Worm (Caenorhabditis elegans): ENCODE data around the gene tmed-10.

The tmed-10 gene

DNA sequence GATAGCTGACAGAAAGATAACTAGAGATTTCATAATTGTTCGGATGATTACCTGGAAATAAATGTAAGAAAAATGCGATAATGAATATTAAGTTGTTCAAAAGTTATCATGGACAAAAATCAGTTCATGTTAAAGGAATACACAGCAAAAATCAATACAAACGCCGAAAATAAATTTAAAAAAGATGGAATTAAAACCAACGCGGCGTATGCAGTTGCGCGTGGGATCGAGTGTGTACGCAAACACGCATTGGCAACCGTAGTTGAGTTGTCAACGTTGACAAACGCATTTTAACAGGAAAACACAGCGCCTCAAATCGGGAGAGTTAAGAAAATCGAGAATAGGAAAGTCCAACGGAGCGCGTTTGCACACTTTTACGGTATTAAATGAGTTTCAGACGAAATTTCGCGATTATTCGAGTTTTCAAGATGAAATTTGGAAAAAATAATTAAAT lies at the start of gene tmed-10:
tmed-10 (minus strand) TSS at position 51 of the 454 bp plus-strand sequence.
- no peak for TF ChIP-seq sptf-1 (tag; optimal IDR thresholded peaks at IDR 0.05)
- TF ChIP-seq pha-4 (tag; optimal IDR thresholded peaks at IDR 0.05), result peak; percentile 6
- TF ChIP-seq blmp-1 (tag; optimal IDR thresholded peaks at IDR 0.05), result no peak
- TF ChIP-seq mep-1 (tag; optimal IDR thresholded peaks at IDR 0.05), result peak; percentile 34
- TF ChIP-seq hlh-1 (tag; optimal IDR thresholded peaks at IDR 0.05), result peak; percentile 22
- peak; percentile 6 for TF ChIP-seq lin-13 (tag; optimal IDR thresholded peaks at IDR 0.05)
- peak; percentile 88 for TF ChIP-seq lsy-2 (tag; optimal IDR thresholded peaks at IDR 0.05)
- TF ChIP-seq nhr-12 (tag; optimal IDR thresholded peaks at IDR 0.05), result no peak
- peak; percentile 70 for TF ChIP-seq ces-1 (GFP tag; optimal IDR thresholded peaks at IDR 0.05)
- peak; percentile 12 for TF ChIP-seq unc-120 (tag; optimal IDR thresholded peaks at IDR 0.05; ENCODE audit: poor library complexity, severe bottlenecking)
- TF ChIP-seq nhr-76 (tag; optimal IDR thresholded peaks at IDR 0.05), result no peak
- no peak for TF ChIP-seq M03D4.4 (tag; optimal IDR thresholded peaks at IDR 0.05)
- no peak for TF ChIP-seq zip-8 (tag; optimal IDR thresholded peaks at IDR 0.05)

DNA sequence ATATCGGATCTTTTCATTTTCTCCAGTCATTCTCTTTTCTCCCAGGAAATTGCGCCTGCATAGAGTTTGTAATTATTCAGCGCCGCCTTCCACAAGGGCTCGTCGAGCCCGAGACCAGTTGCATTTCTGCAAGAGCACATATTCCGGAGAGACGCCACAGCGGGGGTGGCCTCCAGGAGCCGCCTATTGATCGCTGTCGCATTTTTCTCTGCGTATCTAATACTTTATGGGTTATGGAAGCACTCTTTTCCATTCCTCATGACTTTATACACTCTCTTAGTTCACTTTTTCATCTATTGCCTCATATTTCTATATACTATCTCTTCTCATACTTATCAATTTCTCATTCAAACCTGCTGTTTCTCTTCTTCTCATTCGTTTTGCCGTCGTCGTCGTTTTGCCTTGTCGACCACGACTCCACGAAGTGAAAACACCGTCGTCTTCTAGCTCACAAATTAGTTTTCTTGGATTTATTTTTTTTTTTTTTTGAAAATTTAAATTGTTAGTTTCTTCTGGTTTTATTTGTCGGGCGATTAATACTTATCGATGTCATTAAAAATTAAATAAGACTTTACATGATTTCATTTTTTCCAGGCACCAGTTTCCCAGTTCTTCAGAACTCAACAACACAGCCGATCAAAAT lies 48.5 kb upstream of the tmed-10 start, which contains the start of gene cnb-1:
cnb-1 (plus strand) TSS at position 593 of the 643 bp plus-strand sequence.
- TF ChIP-seq ces-1 (GFP tag; optimal IDR thresholded peaks at IDR 0.05), result peak; percentile 81
- no peak for TF ChIP-seq ztf-11 (tag; optimal IDR thresholded peaks at IDR 0.05)
- TF ChIP-seq lin-13 (tag; optimal IDR thresholded peaks at IDR 0.05), result no peak
- no peak for TF ChIP-seq nhr-12 (tag; optimal IDR thresholded peaks at IDR 0.05)
- no peak for TF ChIP-seq unc-39 (tag; optimal IDR thresholded peaks at IDR 0.05)
- no peak for TF ChIP-seq nhr-76 (tag; optimal IDR thresholded peaks at IDR 0.05)
- no peak for TF ChIP-seq nhr-28 (tag; optimal IDR thresholded peaks at IDR 0.05)
- no peak for TF ChIP-seq elt-1 (tag; optimal IDR thresholded peaks at IDR 0.05; ENCODE audit: borderline replicate concordance, insufficient read depth)
- no peak for TF ChIP-seq bed-3 (GFP tag; optimal IDR thresholded peaks at IDR 0.05)
- no peak for TF ChIP-seq lsy-2 (tag; optimal IDR thresholded peaks at IDR 0.05)
- TF ChIP-seq ceh-43 (GFP tag; optimal IDR thresholded peaks at IDR 0.05), result no peak
- peak; percentile 63 for TF ChIP-seq unc-62 (GFP tag; optimal IDR thresholded peaks at IDR 0.05)
- no peak for TF ChIP-seq pha-4 (tag; optimal IDR thresholded peaks at IDR 0.05)
- TF ChIP-seq nhr-237 (tag; optimal IDR thresholded peaks at IDR 0.05), result no peak
- peak; percentile 20 for TF ChIP-seq mep-1 (tag; optimal IDR thresholded peaks at IDR 0.05)
- TF ChIP-seq nhr-2 (tag; optimal IDR thresholded peaks at IDR 0.05), result no peak
- TF ChIP-seq hlh-1 (tag; optimal IDR thresholded peaks at IDR 0.05), result peak; percentile 19
- no peak for TF ChIP-seq sem-2 (GFP tag; optimal IDR thresholded peaks at IDR 0.05)
- TF ChIP-seq snpc-4 (tag; optimal IDR thresholded peaks at IDR 0.05), result no peak
- no peak for TF ChIP-seq flh-1 (GFP tag; optimal IDR thresholded peaks at IDR 0.05)
- TF ChIP-seq ceh-83 (GFP tag; optimal IDR thresholded peaks at IDR 0.05), result no peak
- TF ChIP-seq cnd-1 (tag; optimal IDR thresholded peaks at IDR 0.05), result no peak
- TF ChIP-seq lin-32 (GFP tag; optimal IDR thresholded peaks at IDR 0.05), result no peak
- TF ChIP-seq drap-1 (GFP tag; optimal IDR thresholded peaks at IDR 0.05), result no peak
- TF ChIP-seq tbx-8 (GFP tag; optimal IDR thresholded peaks at IDR 0.05), result no peak
- peak; percentile 42 for TF ChIP-seq mls-2 (tag; optimal IDR thresholded peaks at IDR 0.05)
- TF ChIP-seq unc-120 (tag; optimal IDR thresholded peaks at IDR 0.05; ENCODE audit: poor library complexity, severe bottlenecking), result peak; percentile 78
- no peak for TF ChIP-seq elt-3 (tag; optimal IDR thresholded peaks at IDR 0.05)
- no peak for TF ChIP-seq zip-8 (tag; optimal IDR thresholded peaks at IDR 0.05)
- TF ChIP-seq M03D4.4 (tag; optimal IDR thresholded peaks at IDR 0.05), result no peak

- TF ChIP-seq unc-62 (GFP tag; optimal IDR thresholded peaks at IDR 0.05) (no peak), lsy-2 (tag; optimal IDR thresholded peaks at IDR 0.05) (no peak), ztf-11 (tag; optimal IDR thresholded peaks at IDR 0.05) (no peak), nhr-12 (tag; optimal IDR thresholded peaks at IDR 0.05) (no peak), sptf-1 (tag; optimal IDR thresholded peaks at IDR 0.05) (no peak), lin-13 (tag; optimal IDR thresholded peaks at IDR 0.05) (no peak), sem-2 (GFP tag; optimal IDR thresholded peaks at IDR 0.05) (no peak), zip-8 (tag; optimal IDR thresholded peaks at IDR 0.05) (peak; percentile 92)
These were observed 47.2 kb upstream of the tmed-10 start for ce11 chrV:11373918-11374317.

DNA sequence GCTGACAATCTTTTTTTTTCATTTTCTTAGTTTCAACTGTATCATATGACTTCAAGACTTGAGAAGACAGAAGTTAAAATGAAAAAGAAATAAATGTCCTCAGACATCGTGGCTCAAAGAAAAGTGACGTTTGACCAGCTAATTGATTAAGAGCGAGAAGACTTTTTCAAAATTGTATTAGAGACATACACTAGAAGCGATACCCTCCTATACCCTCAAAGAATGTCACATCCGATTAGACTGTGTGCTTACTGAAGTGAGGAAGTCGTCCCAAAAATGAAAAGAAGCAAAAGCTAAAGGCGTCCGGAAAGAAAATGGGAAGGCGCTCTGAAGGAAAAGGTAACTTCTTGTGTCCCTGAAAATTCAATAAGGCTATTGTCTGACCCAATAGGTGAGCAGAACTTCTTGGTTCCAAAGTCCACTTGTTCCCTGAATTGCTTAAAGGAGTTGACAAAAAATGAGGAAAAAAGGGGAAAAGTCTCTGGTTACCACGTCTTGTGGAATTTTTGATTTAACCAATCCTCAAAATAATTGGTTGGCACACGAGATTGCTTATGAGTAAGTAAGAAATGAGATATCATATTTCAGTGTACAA lies 45.6 kb upstream of the tmed-10 start:
- TF ChIP-seq unc-39 (tag; optimal IDR thresholded peaks at IDR 0.05) (no peak), ces-1 (GFP tag; optimal IDR thresholded peaks at IDR 0.05) (peak; percentile 73)
